Worm (Caenorhabditis elegans) whole organism, L3 larva: ENCODE results near the gene R74.8.

Experiments used
- ama-1 ChIP-seq: fragments of 150-350 bp; optimal IDR thresholded peaks from 2 replicates; lab custom pipeline; 2018
- fkh-10 ChIP-seq: sonication (generic microtip); optimal IDR thresholded peaks from 2 replicates; lab custom pipeline; 2017; ENCODE audit warnings: missing biosample characterization, missing genetic modification reagents, missing genetic modification characterization
- fos-1 ChIP-seq: fragments of 150-350 bp; optimal IDR thresholded peaks from 2 replicates; lab custom pipeline; 2014; ENCODE audit warnings: missing biosample characterization, missing genetic modification characterization
- jun-1 ChIP-seq: fragments of 150-350 bp; optimal IDR thresholded peaks from 2 replicates; lab custom pipeline; 2014; ENCODE audit warnings: missing biosample characterization, missing genetic modification reagents, missing genetic modification characterization
- pqm-1 ChIP-seq: fragments of 150-350 bp; optimal IDR thresholded peaks from 2 replicates; lab custom pipeline; 2017; ENCODE audit warnings: missing biosample characterization, missing genetic modification characterization, inconsistent platforms
- snpc-4 ChIP-seq: fragments of 150-350 bp; optimal IDR thresholded peaks from 2 replicates; lab custom pipeline; 2014; ENCODE audit warnings: missing biosample characterization, missing genetic modification characterization
- unc-39 ChIP-seq: sonication (generic microtip); optimal IDR thresholded peaks from 4 replicates; lab custom pipeline; 2017; ENCODE audit warnings: missing biosample characterization, missing genetic modification characterization
- unc-62 ChIP-seq: fragments of 150-350 bp; sonication (generic microtip); optimal IDR thresholded peaks from 4 replicates; lab custom pipeline; 2014; ENCODE audit warnings: missing biosample characterization, missing genetic modification reagents, missing genetic modification characterization

ce11 chrIII:4243461-4243860 lies 37.4 kb downstream of the R74.8 start, which contains the start of gene mrpl-21:
- TF ChIP-seq snpc-4 (tag; lab: Kevin White, UChicago), result no peak
- TF ChIP-seq unc-39 (tag; lab: Kevin White, UChicago), result no peak
- TF ChIP-seq ama-1 (lab: Kevin White, UChicago), result no peak
- TF ChIP-seq fos-1, result no peak
- TF ChIP-seq jun-1 (tag; lab: Kevin White, UChicago), result no peak
- TF ChIP-seq unc-62, result no peak
- TF ChIP-seq fkh-10 (GFP tag; lab: Kevin White, UChicago), result no peak
- TF ChIP-seq pqm-1 (tag; lab: Kevin White, UChicago), result no peak
